Fruit fly (Drosophila melanogaster): ENCODE measurements around the gene Lgr4.

The Lgr4 gene

dm6 chrX:13135702-13136101, 53.3 kb downstream of the Lgr4 start (continued):
- TF ChIP-seq pfk (GFP tag; optimal IDR thresholded peaks at IDR 0.05) (no peak), peb (GFP tag; IDR thresholded peaks at IDR 0.05) (no peak), crc (GFP tag; optimal IDR thresholded peaks at IDR 0.05) (no peak), hkb (optimal IDR thresholded peaks at IDR 0.05) (no peak), hkb (GFP tag; IDR thresholded peaks at IDR 0.05) (peak; percentile 68), CG12236 (GFP tag; optimal IDR thresholded peaks at IDR 0.05) (no peak), nau (GFP tag; optimal IDR thresholded peaks at IDR 0.05) (peak; percentile 33), CG17359 (tag; optimal IDR thresholded peaks at IDR 0.05) (peak; percentile 83), br (optimal IDR thresholded peaks at IDR 0.05) (no peak), CG2116 (GFP tag; optimal IDR thresholded peaks at IDR 0.05) (no peak), row (GFP tag; IDR thresholded peaks at IDR 0.05) (peak; percentile 60), zfh1 (GFP tag; IDR thresholded peaks at IDR 0.05) (peak; percentile 72), Ada2b (GFP tag; IDR thresholded peaks at IDR 0.05) (peak; percentile 65), CG11695 (GFP tag; IDR thresholded peaks at IDR 0.05) (peak; percentile 54; the same call in 1 of the 3 replicates), nmo (GFP tag; optimal IDR thresholded peaks at IDR 0.05) (peak; percentile 53), CG9797 (GFP tag; optimal IDR thresholded peaks at IDR 0.05) (no peak), shn (GFP tag; optimal IDR thresholded peaks at IDR 0.05) (peak; percentile 4), Nf-YB (GFP tag; optimal IDR thresholded peaks at IDR 0.05) (peak; percentile 9), Dek (tag; optimal IDR thresholded peaks at IDR 0.05) (peak; percentile 15), CG2678 (tag; optimal IDR thresholded peaks at IDR 0.05) (peak; percentile 61), Hmx (GFP tag; optimal IDR thresholded peaks at IDR 0.05) (no peak), en (GFP tag; optimal IDR thresholded peaks at IDR 0.05) (no peak), insv (GFP tag; optimal IDR thresholded peaks at IDR 0.05) (no peak), pzg (GFP tag; optimal IDR thresholded peaks at IDR 0.05) (no peak), jigr1 (GFP tag; IDR thresholded peaks at IDR 0.05) (no peak), ssp (GFP tag; IDR thresholded peaks at IDR 0.05) (peak; percentile 33; the same call in 1 of the 2 replicates), CG10543 (GFP tag; optimal IDR thresholded peaks at IDR 0.05) (no peak), CG32772 (GFP tag; IDR thresholded peaks at IDR 0.05) (0 out of 2 replicates have a peak, but pooled peaks have one; percentile 35), CG15269 (tag; optimal IDR thresholded peaks at IDR 0.05) (peak; percentile 73), org-1 (GFP tag; optimal IDR thresholded peaks at IDR 0.05) (peak; percentile 34), CG3847 (GFP tag; IDR thresholded peaks at IDR 0.05) (no peak), Stat92E (GFP tag; optimal IDR thresholded peaks at IDR 0.05) (no peak), vvl (GFP tag; IDR thresholded peaks at IDR 0.05) (peak; percentile 85), CG31388 (GFP tag; optimal IDR thresholded peaks at IDR 0.05) (no peak), emc (GFP tag; optimal IDR thresholded peaks at IDR 0.05) (no peak), B-H1 (GFP tag; IDR thresholded peaks at IDR 0.05) (peak; percentile 16; the same call in 1 of the 3 replicates), prd (optimal IDR thresholded peaks at IDR 0.05) (no peak), prd (GFP tag; IDR thresholded peaks at IDR 0.05) (peak; percentile 70), ac (GFP tag; optimal IDR thresholded peaks at IDR 0.05) (no peak), Ptx1 (GFP tag; IDR thresholded peaks at IDR 0.05) (peak; percentile 76), CG7987 (GFP tag; optimal IDR thresholded peaks at IDR 0.05) (no peak), hth (optimal IDR thresholded peaks at IDR 0.05) (no peak), ind (GFP tag; optimal IDR thresholded peaks at IDR 0.05) (peak; percentile 74), sug (tag; optimal IDR thresholded peaks at IDR 0.05) (no peak), Xbp1 (GFP tag; optimal IDR thresholded peaks at IDR 0.05) (peak; percentile 69), HLH3B (GFP tag; IDR thresholded peaks at IDR 0.05) (peak; percentile 71), CG2129 (GFP tag; IDR thresholded peaks at IDR 0.05; ENCODE audit: partially characterized antibody) (no peak), Awh (GFP tag; IDR thresholded peaks at IDR 0.05) (peak; percentile 75), Med (GFP tag) (peak; percentile 89), knrl (GFP tag; IDR thresholded peaks at IDR 0.05; ENCODE audit: partially characterized antibody) (no peak), CG17612 (GFP tag; IDR thresholded peaks at IDR 0.05) (no peak), CG8359 (GFP tag; optimal IDR thresholded peaks at IDR 0.05; ENCODE audit: borderline replicate concordance) (peak; percentile 37)

Measured in whole organism, embryonic.